Fruit fly (Drosophila melanogaster) whole organism, embryonic: ENCODE results near the gene Polr2D.

ENCODE experiments used
- Atf-2 ChIP-seq: fragments of 200-800 bp; sonication (Bioruptor generic); optimal IDR thresholded peaks from 2 replicates; lab custom pipeline; 2016; ENCODE audit warnings: missing biosample characterization, missing genetic modification characterization
- CG10321 ChIP-seq: fragments of 200-800 bp; sonication (Bioruptor generic); IDR thresholded peaks from 2 replicates; pipeline ENCODE4 v1.3.6; 2022; ENCODE audit warnings: missing biosample characterization, missing genetic modification characterization
- CG13123 ChIP-seq: fragments of 200-800 bp; sonication (Bioruptor generic); optimal IDR thresholded peaks from 2 replicates; lab custom pipeline; 2016; ENCODE audit warnings: missing biosample characterization, missing genetic modification characterization
- CG14050 ChIP-seq: fragments of 200-800 bp; sonication (Bioruptor generic); IDR thresholded peaks from 3 replicates; pipeline ENCODE4 v1.3.6; 2022; ENCODE audit warnings: missing biosample characterization, missing genetic modification characterization
- CG15479 ChIP-seq: fragments of 200-800 bp; sonication (Bioruptor generic); optimal IDR thresholded peaks from 3 replicates; lab custom pipeline; 2019; ENCODE audit warnings: missing biosample characterization, mild to moderate bottlenecking, missing genetic modification characterization, moderate library complexity
- CG15601 ChIP-seq: fragments of 200-800 bp; sonication (Bioruptor generic); optimal IDR thresholded peaks from 3 replicates; lab custom pipeline; 2019; ENCODE audit warnings: missing biosample characterization, mild to moderate bottlenecking, missing genetic modification characterization, moderate library complexity
- CG1647 ChIP-seq: fragments of 200-800 bp; sonication (Bioruptor generic); optimal IDR thresholded peaks from 3 replicates; lab custom pipeline; 2016; ENCODE audit warnings: missing biosample characterization, missing genetic modification characterization
- CG18262 ChIP-seq: fragments of 200-800 bp; optimal IDR thresholded peaks from 3 replicates; lab custom pipeline; 2019; ENCODE audit warnings: missing biosample characterization, mild to moderate bottlenecking, missing genetic modification characterization, moderate library complexity
- CG1832 ChIP-seq: fragments of 200-800 bp; sonication (Bioruptor generic); optimal IDR thresholded peaks from 2 replicates; lab custom pipeline; 2017; ENCODE audit warnings: missing biosample characterization, mild to moderate bottlenecking, missing genetic modification characterization, inconsistent platforms
- CG18764 ChIP-seq: fragments of 200-800 bp; sonication (Bioruptor generic); optimal IDR thresholded peaks from 3 replicates; lab custom pipeline; 2016; ENCODE audit warnings: missing biosample characterization, missing genetic modification characterization
- CG2199 ChIP-seq: fragments of 200-800 bp; sonication (Bioruptor generic); IDR thresholded peaks from 3 replicates; pipeline ENCODE4 v1.3.6; 2022; ENCODE audit warnings: missing biosample characterization, missing genetic modification characterization
- CG2202 ChIP-seq: fragments of 200-800 bp; sonication (Bioruptor generic); optimal IDR thresholded peaks from 2 replicates; lab custom pipeline; 2018; ENCODE audit warnings: missing biosample characterization, mild to moderate bottlenecking, missing genetic modification characterization
- CG2889 ChIP-seq: fragments of 200-800 bp; sonication (Bioruptor generic); IDR thresholded peaks from 3 replicates; pipeline ENCODE4 v1.3.6; 2022; ENCODE audit warnings: missing biosample characterization, missing genetic modification characterization
- CG31388 ChIP-seq: fragments of 200-800 bp; sonication (Bioruptor generic); optimal IDR thresholded peaks from 2 replicates; lab custom pipeline; 2016; ENCODE audit warnings: missing biosample characterization, missing genetic modification characterization
- CG34224 ChIP-seq: fragments of 200-800 bp; sonication (Bioruptor generic); IDR thresholded peaks from 3 replicates; pipeline ENCODE4 v1.3.6; 2022; ENCODE audit warnings: missing biosample characterization, missing genetic modification characterization; ENCODE audit not compliant: partially characterized antibody
- CG3847 ChIP-seq: fragments of 200-800 bp; sonication (Bioruptor generic); IDR thresholded peaks from 2 replicates; pipeline ENCODE4 v1.3.6; 2022; ENCODE audit warnings: missing biosample characterization, missing genetic modification characterization
- CG5180 ChIP-seq: fragments of 200-800 bp; sonication (Bioruptor generic); optimal IDR thresholded peaks from 3 replicates; lab custom pipeline; 2017; ENCODE audit warnings: missing biosample characterization, missing genetic modification characterization, mild to moderate bottlenecking, moderate library complexity, missing genetic modification reagents
- CG6791 ChIP-seq: fragments of 200-800 bp; sonication (Bioruptor generic); IDR thresholded peaks from 3 replicates; pipeline ENCODE4 v1.3.6; 2022; ENCODE audit warnings: missing biosample characterization, missing genetic modification characterization; ENCODE audit not compliant: partially characterized antibody
- CG6813 ChIP-seq: fragments of 200-800 bp; sonication (Bioruptor generic); optimal IDR thresholded peaks from 2 replicates; lab custom pipeline; 2017; ENCODE audit warnings: missing biosample characterization, missing genetic modification characterization, mild to moderate bottlenecking, moderate library complexity, missing genetic modification reagents
- Chrac-16 ChIP-seq: fragments of 200-800 bp; sonication (Bioruptor generic); optimal IDR thresholded peaks from 3 replicates; lab custom pipeline; 2016; ENCODE audit warnings: missing biosample characterization, missing genetic modification characterization
- Dll ChIP-seq: fragments of 200-800 bp; sonication (Bioruptor generic); IDR thresholded peaks from 4 replicates; pipeline ENCODE4 v1.3.6; 2022; ENCODE audit warnings: missing biosample characterization, missing genetic modification characterization; ENCODE audit not compliant: partially characterized antibody
- Dref ChIP-seq: fragments of 200-800 bp; sonication (Bioruptor generic); IDR thresholded peaks from 2 replicates; pipeline ENCODE4 v1.3.6; 2022; ENCODE audit warnings: missing biosample characterization, missing genetic modification characterization
- Jarid2 ChIP-seq: fragments of 200-800 bp; sonication (Bioruptor generic); optimal IDR thresholded peaks from 3 replicates; lab custom pipeline; 2017; ENCODE audit warnings: mild to moderate bottlenecking, missing biosample characterization, missing genetic modification reagents, missing genetic modification characterization
- Mad ChIP-seq: fragments of 200-800 bp; sonication (Bioruptor generic); optimal IDR thresholded peaks from 2 replicates; lab custom pipeline; 2016; ENCODE audit warnings: missing biosample characterization, missing genetic modification characterization
- Myb ChIP-seq: fragments of 200-800 bp; sonication (Bioruptor generic); optimal IDR thresholded peaks from 2 replicates; lab custom pipeline; 2016; ENCODE audit warnings: missing biosample characterization, missing genetic modification characterization
- Nf-YA ChIP-seq: fragments of 200-800 bp; sonication (Bioruptor generic); IDR thresholded peaks from 2 replicates; pipeline ENCODE4 v1.3.6; 2022; ENCODE audit warnings: missing biosample characterization, missing genetic modification characterization
- Nf-YB ChIP-seq: fragments of 200-800 bp; sonication (Bioruptor generic); optimal IDR thresholded peaks from 3 replicates; lab custom pipeline; 2019; ENCODE audit warnings: missing biosample characterization, mild to moderate bottlenecking, missing genetic modification characterization, moderate library complexity
- Opbp ChIP-seq: fragments of 200-800 bp; sonication (Bioruptor generic); IDR thresholded peaks from 3 replicates; pipeline ENCODE4 v1.3.6; 2022; ENCODE audit warnings: missing biosample characterization, missing genetic modification characterization; ENCODE audit not compliant: partially characterized antibody
- Scr ChIP-seq: fragments of 200-800 bp; sonication (Bioruptor generic); IDR thresholded peaks from 2 replicates; pipeline ENCODE4 v1.3.6; 2022; ENCODE audit warnings: missing biosample characterization, missing genetic modification characterization; ENCODE audit not compliant: partially characterized antibody
- Side ChIP-seq: fragments of 200-800 bp; sonication (Bioruptor generic); optimal IDR thresholded peaks from 2 replicates; lab custom pipeline; 2016; ENCODE audit warnings: missing biosample characterization, missing genetic modification characterization
- Sox102F ChIP-seq: fragments of 200-800 bp; sonication (Bioruptor generic); optimal IDR thresholded peaks from 2 replicates; lab custom pipeline; 2018; ENCODE audit warnings: missing biosample characterization, mild to moderate bottlenecking, missing genetic modification characterization, moderate library complexity
- TFAM ChIP-seq: fragments of 200-800 bp; sonication (Bioruptor generic); optimal IDR thresholded peaks from 2 replicates; lab custom pipeline; 2017; ENCODE audit warnings: missing biosample characterization, missing genetic modification characterization, inconsistent platforms
- ap ChIP-seq: fragments of 200-800 bp; sonication (Bioruptor generic); IDR thresholded peaks from 2 replicates; pipeline ENCODE4 v1.3.6; 2022; ENCODE audit warnings: missing biosample characterization, missing genetic modification characterization
- bab2 ChIP-seq: fragments of 200-800 bp; sonication (Bioruptor generic); optimal IDR thresholded peaks from 2 replicates; lab custom pipeline; 2016; ENCODE audit warnings: missing biosample characterization, missing genetic modification characterization
- bbx ChIP-seq: fragments of 200-800 bp; sonication (Bioruptor generic); IDR thresholded peaks from 2 replicates; pipeline ENCODE4 v1.3.6; 2022; ENCODE audit warnings: missing biosample characterization, missing genetic modification characterization; ENCODE audit not compliant: partially characterized antibody
- crc ChIP-seq: fragments of 200-800 bp; sonication (Bioruptor generic); optimal IDR thresholded peaks from 2 replicates; lab custom pipeline; 2016; ENCODE audit warnings: missing biosample characterization, missing genetic modification characterization
- croc ChIP-seq: fragments of 200-800 bp; sonication (Bioruptor generic); conservative IDR thresholded peaks from 3 replicates; pipeline ENCODE4 v1.3.6; 2022; ENCODE audit warnings: missing biosample characterization, missing genetic modification characterization
- fd102C ChIP-seq: fragments of 200-800 bp; sonication (Bioruptor generic); optimal IDR thresholded peaks from 2 replicates; lab custom pipeline; 2018; ENCODE audit warnings: missing biosample characterization, mild to moderate bottlenecking, missing genetic modification characterization, moderate library complexity
- kay ChIP-seq: fragments of 200-800 bp; sonication (Bioruptor generic); optimal IDR thresholded peaks from 2 replicates; lab custom pipeline; 2016; ENCODE audit warnings: missing biosample characterization, missing genetic modification characterization
- pnt ChIP-seq: fragments of 200-800 bp; sonication (Bioruptor generic); optimal IDR thresholded peaks from 3 replicates; lab custom pipeline; 2016; ENCODE audit warnings: missing biosample characterization, missing genetic modification characterization
- seq ChIP-seq: fragments of 200-800 bp; sonication (Bioruptor generic); IDR thresholded peaks from 2 replicates; pipeline ENCODE4 v1.3.6; 2022; ENCODE audit warnings: missing biosample characterization, missing genetic modification characterization
- stwl ChIP-seq: fragments of 200-800 bp; sonication (Bioruptor generic); optimal IDR thresholded peaks from 3 replicates; lab custom pipeline; 2018; ENCODE audit warnings: missing biosample characterization, mild to moderate bottlenecking, missing genetic modification characterization, moderate library complexity
- tin ChIP-seq: fragments of 200-800 bp; sonication (Bioruptor generic); optimal IDR thresholded peaks from 3 replicates; lab custom pipeline; 2016; ENCODE audit warnings: missing biosample characterization, missing genetic modification characterization
- tio ChIP-seq: fragments of 200-800 bp; sonication (Bioruptor generic); optimal IDR thresholded peaks from 2 replicates; lab custom pipeline; 2017; ENCODE audit warnings: missing biosample characterization, missing genetic modification characterization, inconsistent platforms
- tll ChIP-seq, 2 experiments: fragments of 200-800 bp in 1 of 2; fragments of >200 bp in 1 of 2; sonication (Bioruptor generic) in 1 of 2; optimal IDR thresholded peaks; 2 replicates each; lab custom pipeline; 2017 to 2019; ENCODE audit warnings: missing biosample characterization in 2 of 2, missing genetic modification characterization in 2 of 2, mild to moderate bottlenecking in 1 of 2, moderate library complexity in 1 of 2
- unc-4 ChIP-seq: fragments of 200-800 bp; sonication (Bioruptor generic); IDR thresholded peaks from 2 replicates; pipeline ENCODE4 v1.3.6; 2022; ENCODE audit warnings: missing biosample characterization, missing genetic modification characterization; ENCODE audit not compliant: partially characterized antibody
- zen ChIP-seq: fragments of 200-800 bp; sonication (Bioruptor generic); optimal IDR thresholded peaks from 3 replicates; lab custom pipeline; 2018; ENCODE audit warnings: missing biosample characterization, mild to moderate bottlenecking, missing genetic modification characterization, moderate library complexity

The Polr2D gene

dm6 chr3R:18242089-18242955 is 13.0 kb downstream of the Polr2D start, which contains the start of the genes CG7156 and 14-3-3epsilon (continued):
- TF ChIP-seq crc (GFP tag; lab: Kevin White, UChicago) (no peak), Side (GFP tag; lab: Kevin White, UChicago) (no peak), Myb (GFP tag; lab: Kevin White, UChicago) (peak; percentile 59), CG1647 (GFP tag; lab: Kevin White, UChicago) (no peak), stwl (tag; lab: Kevin White, UChicago) (peak; percentile 12), CG13123 (GFP tag; lab: Kevin White, UChicago) (no peak), Nf-YA (GFP tag; lab: Robert Waterston, UW) (0 out of 2 replicates have a peak, but pooled peaks have one; percentile 5), CG18764 (peak; percentile 37), pnt (GFP tag; lab: Kevin White, UChicago) (no peak), croc (no peak), CG18262 (tag; lab: Kevin White, UChicago) (peak; percentile 43), kay (GFP tag; lab: Kevin White, UChicago) (peak; percentile 8), fd102C (GFP tag; lab: Kevin White, UChicago) (no peak), Dref (GFP tag; lab: Robert Waterston, UW) (peak; percentile 61), CG3847 (no peak), tin (GFP tag; lab: Kevin White, UChicago) (peak; percentile 19), ap (GFP tag; lab: Robert Waterston, UW) (peak; percentile 41; the same call in 1 of the 2 replicates), Chrac-16 (peak; percentile 49), bab2 (GFP tag; lab: Kevin White, UChicago) (peak; percentile 39), unc-4 (peak; percentile 45; the same call in 1 of the 2 replicates), Sox102F (GFP tag; lab: Kevin White, UChicago) (no peak), CG15479 (GFP tag; lab: Kevin White, UChicago) (peak; percentile 60), Mad (GFP tag; lab: Kevin White, UChicago) (peak; percentile 23), Scr (GFP tag; lab: Robert Waterston, UW) (peak; percentile 74), TFAM (GFP tag; lab: Kevin White, UChicago) (no peak), CG2889 (GFP tag; lab: Robert Waterston, UW) (no peak), CG6813 (GFP tag; lab: Kevin White, UChicago) (no peak), tio (no peak), seq (GFP tag; lab: Robert Waterston, UW) (peak; percentile 36; the same call in 1 of the 2 replicates), CG31388 (GFP tag; lab: Kevin White, UChicago) (no peak), Atf-2 (no peak)

DNA sequence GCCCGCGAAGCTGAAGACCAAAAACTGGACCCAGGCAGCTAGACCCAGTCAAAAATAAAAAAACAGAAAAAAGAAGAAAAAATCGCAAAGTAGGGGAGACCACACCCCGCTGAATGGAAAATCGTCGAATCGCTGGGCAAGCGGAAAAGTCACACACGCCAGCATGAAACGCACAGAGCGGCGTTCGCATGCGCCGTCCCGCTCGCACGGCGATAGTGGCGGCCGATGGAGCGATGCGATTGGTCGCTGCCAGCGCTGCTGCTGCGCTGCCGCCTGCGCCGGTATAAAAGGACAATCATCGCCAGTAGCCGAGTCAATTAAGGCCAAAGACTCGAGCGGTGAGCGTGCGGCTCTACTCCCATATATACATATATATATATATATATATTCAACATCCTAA is 19.4 kb downstream of the Polr2D start, which contains the start of gene repo:
TSS of gene repo (plus strand) at position 314 of the 400 bp plus-strand sequence.
- TF ChIP-seq Jarid2 (GFP tag; lab: Kevin White, UChicago), result peak; percentile 47
- TF ChIP-seq CG6791 (GFP tag; lab: Robert Waterston, UW), result peak; percentile 56; the same call in 2 of the 3 replicates
- TF ChIP-seq zen, result peak; percentile 37
- no peak for TF ChIP-seq CG34224 (GFP tag; lab: Robert Waterston, UW)
- TF ChIP-seq CG5180 (GFP tag; lab: Kevin White, UChicago), result peak; percentile 12
- TF ChIP-seq Nf-YB, result peak; percentile 99
- peak; percentile 89 for TF ChIP-seq Nf-YA (GFP tag; lab: Robert Waterston, UW)
- peak in 1 of 2 experiments; percentile 51 for TF ChIP-seq tll (GFP tag; optimal IDR thresholded peaks at IDR 0.05; lab: Kevin White, UChicago)
- peak; percentile 23; the same call in 1 of the 2 replicates for TF ChIP-seq Dref (GFP tag; lab: Robert Waterston, UW)
- TF ChIP-seq bbx, result peak; percentile 27; the same call in 1 of the 2 replicates
- 0 out of 3 replicates have a peak, but pooled peaks have one; percentile 53 for TF ChIP-seq CG2199 (GFP tag; lab: Robert Waterston, UW)
- TF ChIP-seq CG2202 (tag; lab: Kevin White, UChicago), result no peak
- peak; percentile 90 for TF ChIP-seq CG1832 (GFP tag; lab: Kevin White, UChicago)
- TF ChIP-seq CG15601, result peak; percentile 3
- TF ChIP-seq CG10321 (GFP tag; lab: Robert Waterston, UW), result peak; percentile 92
- TF ChIP-seq Dll (GFP tag; lab: Robert Waterston, UW), result 0 out of 4 replicates have a peak, but pooled peaks have one; percentile 40
- TF ChIP-seq Opbp, result 0 out of 3 replicates have a peak, but pooled peaks have one; percentile 30
- TF ChIP-seq CG14050 (GFP tag; lab: Robert Waterston, UW), result no peak
